Fruit fly (Drosophila melanogaster): ENCODE measurements around the gene CG17195.

CG17195 gene

dm6 chr3R:25777098-25777497 lies at the start of gene CG17195:
TSS of gene CG17195 (minus strand) at chr3R:25777198.
- no peak for TF ChIP-seq CG17801 (GFP tag; optimal IDR thresholded peaks at IDR 0.05; ENCODE audit: partially characterized antibody)

- no peak for TF ChIP-seq CG17801 (GFP tag; optimal IDR thresholded peaks at IDR 0.05; ENCODE audit: partially characterized antibody)
These were observed 38.2 kb upstream of the CG17195 start, which contains the start of gene CG14354 for dm6 chr3R:25815179-25815578. TSS of gene CG14354 (plus strand) at chr3R:25815479.

dm6 chr3R:25811611-25812010 lies 34.6 kb upstream of the CG17195 start, which contains the start of the genes Acam and CG17770:
TSS of gene Acam (plus strand) at chr3R:25811911.
TSS of gene CG17770 (plus strand) at chr3R:25811911.
- no peak for TF ChIP-seq CG17801 (GFP tag; optimal IDR thresholded peaks at IDR 0.05; ENCODE audit: partially characterized antibody)

dm6 chr3R:25810796-25811195 lies 33.8 kb upstream of the CG17195 start, which contains the start of gene CG5024:
TSS of gene CG5024 (plus strand) at chr3R:25811096.
- no peak for TF ChIP-seq CG17801 (GFP tag; optimal IDR thresholded peaks at IDR 0.05; ENCODE audit: partially characterized antibody)

dm6 chr3R:25806145-25806544 lies 29.1 kb upstream of the CG17195 start, which contains the start of gene BG642167:
TSS of gene BG642167 (plus strand) at chr3R:25806445.
- TF ChIP-seq CG17801 (GFP tag; optimal IDR thresholded peaks at IDR 0.05; ENCODE audit: partially characterized antibody) = no peak

dm6 chr3R:25791807-25792206 lies 14.8 kb upstream of the CG17195 start:
- TF ChIP-seq CG17801 (GFP tag; optimal IDR thresholded peaks at IDR 0.05; ENCODE audit: partially characterized antibody) = no peak

dm6 chr3R:25790371-25790770 lies 13.4 kb upstream of the CG17195 start, which contains the start of gene CG31093:
TSS of gene CG31093 (minus strand) at chr3R:25790471.
- TF ChIP-seq CG17801 (GFP tag; optimal IDR thresholded peaks at IDR 0.05; ENCODE audit: partially characterized antibody) = no peak

- no peak for TF ChIP-seq CG17801 (GFP tag; optimal IDR thresholded peaks at IDR 0.05; ENCODE audit: partially characterized antibody)
These were observed 12.4 kb upstream of the CG17195 start, which contains the start of gene CG31380 for dm6 chr3R:25789355-25789754. TSS of gene CG31380 (minus strand) at chr3R:25789455.

- no peak for TF ChIP-seq CG17801 (GFP tag; optimal IDR thresholded peaks at IDR 0.05; ENCODE audit: partially characterized antibody)
These were observed 10.2 kb upstream of the CG17195 start, which contains the start of gene CG4960 for dm6 chr3R:25787198-25787597. TSS of gene CG4960 (minus strand) at chr3R:25787298.

- TF ChIP-seq CG17801 (GFP tag; optimal IDR thresholded peaks at IDR 0.05; ENCODE audit: partially characterized antibody) = no peak
These were observed 5.9 kb upstream of the CG17195 start for dm6 chr3R:25782855-25783424.

dm6 chr3R:25778205-25778604 lies 1.2 kb upstream of the CG17195 start, which contains the start of gene CG4956:
TSS of gene CG4956 (minus strand) at chr3R:25778305.
- no peak for TF ChIP-seq CG17801 (GFP tag; optimal IDR thresholded peaks at IDR 0.05; ENCODE audit: partially characterized antibody)

dm6 chr3R:25776137-25776536 lies 861 bp downstream of the CG17195 start, which contains the start of gene CG17196:
TSS of gene CG17196 (minus strand) at chr3R:25776237.
- TF ChIP-seq CG17801 (GFP tag; optimal IDR thresholded peaks at IDR 0.05; ENCODE audit: partially characterized antibody) = no peak

- no peak for TF ChIP-seq CG17801 (GFP tag; optimal IDR thresholded peaks at IDR 0.05; ENCODE audit: partially characterized antibody)
These were observed 1.7 kb downstream of the CG17195 start, which contains the start of the genes CG17197 and CG17198 for dm6 chr3R:25775269-25775668. TSS of gene CG17197 (minus strand) at chr3R:25775369. TSS of gene CG17198 (minus strand) at chr3R:25775369.

dm6 chr3R:25763005-25763404 lies 14.0 kb downstream of the CG17195 start, which contains the start of gene LpR1:
TSS of gene LpR1 (minus strand) at chr3R:25763105.
- TF ChIP-seq CG17801 (GFP tag; optimal IDR thresholded peaks at IDR 0.05; ENCODE audit: partially characterized antibody) = no peak

dm6 chr3R:25762005-25762764 lies 14.8 kb downstream of the CG17195 start:
- no peak for TF ChIP-seq CG17801 (GFP tag; optimal IDR thresholded peaks at IDR 0.05; ENCODE audit: partially characterized antibody)
